Worm (Caenorhabditis elegans) whole organism, L4 larva: ENCODE data around the gene Y39G8B.5.

Experiments
- ceh-82 ChIP-seq: sonication (generic microtip); optimal IDR thresholded peaks from 2 replicates; lab custom pipeline; 2017; ENCODE audit warnings: missing biosample characterization, missing genetic modification characterization
- vab-7 ChIP-seq: fragments of 200-800 bp; sonication (Bioruptor generic); IDR thresholded peaks from 2 replicates; pipeline ENCODE4 v1.3.6; 2022; ENCODE audit warnings: missing genetic modification reagents, missing genetic modification characterization, missing compliant biosample characterization
- ztf-11 ChIP-seq: fragments of 150-350 bp; optimal IDR thresholded peaks from 2 replicates; lab custom pipeline; 2014; ENCODE audit warnings: missing biosample characterization, missing genetic modification characterization

DNA sequence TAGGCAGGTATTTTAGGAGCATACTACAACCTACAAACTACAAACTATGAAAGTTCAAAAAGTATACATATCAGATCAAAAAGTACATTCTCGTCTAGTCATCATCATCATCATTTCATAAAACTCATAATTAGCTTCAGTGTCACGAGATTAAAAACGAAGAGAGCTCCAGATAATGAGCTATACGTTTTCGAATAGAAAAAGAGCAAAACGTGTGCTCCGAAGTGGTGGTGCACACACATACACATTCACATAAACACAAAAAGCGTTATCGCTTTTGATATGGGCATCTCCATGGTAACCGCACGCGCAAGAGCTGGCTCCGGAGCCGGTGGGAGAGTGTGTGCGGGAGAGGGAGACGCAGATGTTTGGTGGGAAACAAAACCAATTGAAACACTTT lies 27.3 kb downstream of the Y39G8B.5 start:
- TF ChIP-seq ceh-82 (tag; lab: Kevin White, UChicago) (no peak), ztf-11 (tag; lab: Kevin White, UChicago) (no peak), vab-7 (GFP tag; lab: Robert Waterston, UW) (no peak)
